Fruit fly (Drosophila melanogaster) whole organism, prepupa: ENCODE measurements around the gene Gyc88E.

Experiments used
- CG10669 ChIP-seq: fragments of 200-800 bp; sonication (Bioruptor generic); optimal IDR thresholded peaks from 3 replicates; lab custom pipeline; 2018; ENCODE audit warnings: missing biosample characterization, mild to moderate bottlenecking, missing genetic modification characterization, moderate library complexity
- CG11902 ChIP-seq: fragments of 200-800 bp; sonication (Bioruptor generic); optimal IDR thresholded peaks from 3 replicates; lab custom pipeline; 2016; ENCODE audit warnings: missing biosample characterization, missing genetic modification characterization
- CG1621 ChIP-seq: fragments of 200-800 bp; sonication (Bioruptor generic); optimal IDR thresholded peaks from 3 replicates; lab custom pipeline; 2018; ENCODE audit warnings: missing biosample characterization, mild to moderate bottlenecking, missing genetic modification characterization
- CG16779 ChIP-seq: fragments of 200-800 bp; sonication (Bioruptor generic); optimal IDR thresholded peaks from 3 replicates; lab custom pipeline; 2017; ENCODE audit warnings: missing biosample characterization, mild to moderate bottlenecking, missing genetic modification characterization
- CG3032 ChIP-seq: fragments of 200-800 bp; optimal IDR thresholded peaks from 2 replicates; lab custom pipeline; 2019; ENCODE audit warnings: missing biosample characterization, mild to moderate bottlenecking, missing genetic modification characterization, moderate library complexity
- CG31627 ChIP-seq: fragments of 200-800 bp; sonication (Bioruptor generic); optimal IDR thresholded peaks from 3 replicates; lab custom pipeline; 2016; ENCODE audit warnings: missing biosample characterization, missing genetic modification characterization
- CG6163 ChIP-seq: fragments of 200-800 bp; sonication (Bioruptor generic); IDR thresholded peaks from 3 replicates; pipeline ENCODE4 v1.3.6; 2022; ENCODE audit warnings: missing biosample characterization, missing genetic modification characterization
- CG6276 ChIP-seq: fragments of 200-800 bp; sonication (Bioruptor generic); optimal IDR thresholded peaks from 2 replicates; lab custom pipeline; 2017; ENCODE audit warnings: missing biosample characterization, mild to moderate bottlenecking, missing genetic modification characterization
- CG6854 ChIP-seq: fragments of 200-800 bp; sonication (Bioruptor generic); optimal IDR thresholded peaks from 2 replicates; lab custom pipeline; 2017; ENCODE audit warnings: missing biosample characterization, mild to moderate bottlenecking, missing genetic modification characterization
- CG8119 ChIP-seq: fragments of 200-800 bp; sonication (Bioruptor generic); IDR thresholded peaks from 3 replicates; pipeline ENCODE4 v1.3.6; 2022; ENCODE audit warnings: missing biosample characterization, missing genetic modification characterization
- cyc ChIP-seq: fragments of 200-800 bp; sonication (Bioruptor generic); optimal IDR thresholded peaks from 3 replicates; lab custom pipeline; 2016; ENCODE audit warnings: missing biosample characterization, missing genetic modification characterization
- dsx ChIP-seq: fragments of 200-800 bp; optimal IDR thresholded peaks from 3 replicates; lab custom pipeline; 2019; ENCODE audit warnings: missing biosample characterization, mild to moderate bottlenecking, missing genetic modification characterization, moderate library complexity; ENCODE audit not compliant: poor library complexity, severe bottlenecking
- eg ChIP-seq: fragments of 200-800 bp; sonication (Bioruptor generic); IDR thresholded peaks from 3 replicates; pipeline ENCODE4 v1.3.6; 2022; ENCODE audit warnings: missing biosample characterization, missing genetic modification characterization
- topi ChIP-seq: fragments of 200-800 bp; sonication (Bioruptor generic); optimal IDR thresholded peaks from 3 replicates; lab custom pipeline; 2016; ENCODE audit warnings: missing biosample characterization, missing genetic modification characterization

dm6 chr3R:15230285-15230684 is 80.1 kb downstream of the Gyc88E start, which contains the start of gene CG34316:
- TF ChIP-seq CG1621 (no peak), CG6276 (GFP tag; lab: Kevin White, UChicago) (no peak), CG16779 (no peak), CG8119 (GFP tag; lab: Robert Waterston, UW) (no peak), CG6163 (GFP tag; lab: Robert Waterston, UW) (no peak), CG11902 (no peak), dsx (GFP tag; lab: Kevin White, UChicago) (no peak), cyc (GFP tag; lab: Kevin White, UChicago) (no peak), CG6854 (no peak), CG3032 (tag; lab: Kevin White, UChicago) (no peak), topi (GFP tag; lab: Kevin White, UChicago) (no peak), CG31627 (GFP tag; lab: Kevin White, UChicago) (no peak), eg (GFP tag; lab: Robert Waterston, UW) (no peak), CG10669 (GFP tag; lab: Kevin White, UChicago) (no peak)
